Worm (Caenorhabditis elegans): ENCODE measurements around the gene C37E2.10.

DNA sequence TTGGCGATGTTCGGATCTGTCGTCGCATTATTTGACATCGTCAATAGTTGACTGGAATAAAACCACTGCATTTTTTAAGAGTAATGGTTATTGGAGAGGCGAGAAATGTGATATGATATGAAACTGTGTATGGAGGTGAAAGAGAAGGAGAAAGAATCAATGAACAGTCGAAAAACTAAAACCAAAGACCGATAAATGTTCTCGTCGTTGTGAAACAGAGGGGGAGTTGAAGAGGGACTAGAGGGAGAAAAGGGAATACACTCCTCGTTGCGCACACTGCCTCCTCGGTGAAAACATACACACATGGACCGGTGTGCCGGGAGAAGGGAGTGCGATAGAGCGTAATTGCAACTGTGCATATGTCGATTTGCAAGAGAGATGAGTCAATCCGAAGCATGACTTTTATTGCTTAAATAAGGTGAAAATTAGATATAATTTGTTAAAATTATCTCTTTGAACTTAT, 9.2 kb upstream of the C37E2.10 start, which contains the start of gene sym-4:
- no peak for TF ChIP-seq sox-4 (tag; optimal IDR thresholded peaks at IDR 0.05)
- peak; percentile 87 for TF ChIP-seq fos-1 (tag; optimal IDR thresholded peaks at IDR 0.05)
- TF ChIP-seq unc-130 (tag; optimal IDR thresholded peaks at IDR 0.05): peak; percentile 66
- no peak for TF ChIP-seq ama-1 (optimal IDR thresholded peaks at IDR 0.05)
- TF ChIP-seq egl-13 (tag; optimal IDR thresholded peaks at IDR 0.05): peak; percentile 61
- TF ChIP-seq snpc-4 (tag; optimal IDR thresholded peaks at IDR 0.05): peak; percentile 79
- TF ChIP-seq hpl-2 (GFP tag; optimal IDR thresholded peaks at IDR 0.05): peak; percentile 85
- TF ChIP-seq snu-23 (GFP tag; optimal IDR thresholded peaks at IDR 0.05): peak; percentile 98
- peak; percentile 86 for TF ChIP-seq fkh-8 (tag; optimal IDR thresholded peaks at IDR 0.05)

Measured in whole organism, L1 larva.